Fruit fly (Drosophila melanogaster) whole organism, embryonic: ENCODE results near the gene Orct2.

ENCODE experiments used
- CG3281 ChIP-seq: fragments of 200-800 bp; sonication (Bioruptor generic); optimal IDR thresholded peaks from 3 replicates; lab custom pipeline; 2017; ENCODE audit warnings: missing biosample characterization, mild to moderate bottlenecking, missing genetic modification characterization
- CG3995 ChIP-seq: fragments of 200-800 bp; sonication (Bioruptor generic); optimal IDR thresholded peaks from 3 replicates; lab custom pipeline; 2016; ENCODE audit warnings: missing biosample characterization, missing genetic modification characterization
- CG4424 ChIP-seq: fragments of 200-800 bp; sonication (Bioruptor generic); optimal IDR thresholded peaks from 3 replicates; lab custom pipeline; 2016; ENCODE audit warnings: missing biosample characterization, missing genetic modification characterization
- CG5245 ChIP-seq: fragments of 200-800 bp; sonication (Bioruptor generic); optimal IDR thresholded peaks from 3 replicates; lab custom pipeline; 2016; ENCODE audit warnings: missing biosample characterization, missing genetic modification characterization
- CG6689 ChIP-seq: fragments of 200-800 bp; sonication (Bioruptor generic); IDR thresholded peaks from 2 replicates; pipeline ENCODE4 v1.3.6; 2022; ENCODE audit warnings: missing biosample characterization, missing genetic modification characterization
- D ChIP-seq, 2 experiments: fragments of 200-800 bp in 1 of 2; fragments of >200 bp in 1 of 2; sonication (Bioruptor generic) in 1 of 2; optimal IDR thresholded peaks; 2 replicates in 1 of 2; 3 replicates in 1 of 2; lab custom pipeline; 2017; ENCODE audit warnings: mild to moderate bottlenecking in 1 of 2, missing biosample characterization in 1 of 2, missing genetic modification characterization in 1 of 2, missing genetic modification reagents in 1 of 2
- Sry-β ChIP-seq: fragments of 200-800 bp; sonication (Bioruptor generic); optimal IDR thresholded peaks from 2 replicates; lab custom pipeline; 2018; ENCODE audit warnings: missing biosample characterization, mild to moderate bottlenecking, missing genetic modification characterization, moderate library complexity
- crol ChIP-seq: fragments of 200-800 bp; sonication (Bioruptor generic); IDR thresholded peaks from 2 replicates; pipeline ENCODE4 v1.3.6; 2022; ENCODE audit warnings: missing biosample characterization, missing genetic modification characterization
- da ChIP-seq: fragments of 200-800 bp; sonication (Bioruptor generic); optimal IDR thresholded peaks from 2 replicates; lab custom pipeline; 2016; ENCODE audit warnings: missing biosample characterization, missing genetic modification characterization
- disco-r ChIP-seq: fragments of 200-800 bp; sonication (Bioruptor generic); optimal IDR thresholded peaks from 2 replicates; lab custom pipeline; 2016; ENCODE audit warnings: missing biosample characterization, missing genetic modification characterization
- dysf ChIP-seq: fragments of 200-800 bp; sonication (Bioruptor generic); IDR thresholded peaks from 3 replicates; pipeline ENCODE4 v1.3.6; 2022; ENCODE audit warnings: missing biosample characterization, missing genetic modification characterization
- schlank ChIP-seq: fragments of 200-800 bp; sonication (Bioruptor generic); optimal IDR thresholded peaks from 2 replicates; lab custom pipeline; 2018; ENCODE audit warnings: missing biosample characterization, mild to moderate bottlenecking, missing genetic modification characterization
- sna ChIP-seq: fragments of 200-800 bp; sonication (Bioruptor generic); IDR thresholded peaks from 2 replicates; pipeline ENCODE4 v1.3.6; 2022; ENCODE audit warnings: missing biosample characterization, missing genetic modification characterization; ENCODE audit not compliant: partially characterized antibody
- stwl ChIP-seq: fragments of 200-800 bp; sonication (Bioruptor generic); optimal IDR thresholded peaks from 3 replicates; lab custom pipeline; 2018; ENCODE audit warnings: missing biosample characterization, mild to moderate bottlenecking, missing genetic modification characterization, moderate library complexity

DNA sequence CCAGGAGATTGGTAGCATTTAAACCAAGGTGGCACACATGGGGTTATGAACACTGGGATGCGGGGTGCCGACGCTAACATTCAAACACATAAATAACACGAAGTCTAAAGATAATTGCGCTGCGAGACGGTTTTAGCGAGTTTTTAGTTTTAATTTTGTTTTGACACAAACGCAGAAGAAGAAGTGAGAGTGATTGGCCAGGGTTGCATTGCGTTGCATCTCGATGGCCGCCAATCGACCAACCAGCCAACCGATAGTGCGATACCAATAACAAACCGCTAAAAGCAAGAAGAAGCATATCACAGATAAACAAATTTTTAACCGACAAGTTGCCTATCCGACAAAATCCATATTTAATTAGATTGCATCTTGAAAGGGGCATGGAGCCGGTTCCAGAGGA, 46.1 kb upstream of the Orct2 start, which contains the start of the genes Spps and CG13609:
- TF ChIP-seq CG3995 (GFP tag; lab: Kevin White, UChicago) (peak; percentile 72), schlank (no peak), disco-r (no peak), stwl (tag; lab: Kevin White, UChicago) (peak; percentile 88), Sry-β (GFP tag; lab: Kevin White, UChicago) (peak; percentile 0), CG5245 (GFP tag; lab: Kevin White, UChicago) (no peak), da (GFP tag; lab: Kevin White, UChicago) (no peak), dysf (GFP tag; lab: Robert Waterston, UW) (no peak), CG3281 (GFP tag; lab: Kevin White, UChicago) (peak; percentile 3), CG6689 (GFP tag; lab: Robert Waterston, UW) (no peak), CG4424 (no peak), sna (GFP tag; lab: Robert Waterston, UW) (peak; percentile 92), D (optimal IDR thresholded peaks at IDR 0.05; lab: Kevin White, UChicago) (no peak), D (GFP tag; optimal IDR thresholded peaks at IDR 0.05; lab: Kevin White, UChicago) (no peak), crol (no peak)
